Worm (Caenorhabditis elegans) whole organism, young adult: ENCODE data around the gene C30G12.4.

ENCODE experiments used
- B0035.1 ChIP-seq: sonication (generic microtip); optimal IDR thresholded peaks from 2 replicates; lab custom pipeline; 2016; ENCODE audit warnings: missing genetic modification characterization, mild to moderate bottlenecking, missing compliant biosample characterization, missing genotype, missing genetic modification reagents
- B0261.1 ChIP-seq: sonication (generic microtip); optimal IDR thresholded peaks from 2 replicates; lab custom pipeline; 2016; ENCODE audit warnings: mild to moderate bottlenecking, missing genetic modification characterization, moderate library complexity, missing compliant biosample characterization
- C17E4.6 ChIP-seq: fragments of 200-800 bp; sonication (Bioruptor generic); IDR thresholded peaks from 2 replicates; pipeline ENCODE4 v1.3.6; 2022; ENCODE audit warnings: missing genetic modification reagents, missing genetic modification characterization, missing compliant biosample characterization
- F22D6.2 ChIP-seq: sonication (generic microtip); optimal IDR thresholded peaks from 2 replicates; lab custom pipeline; 2016; ENCODE audit warnings: mild to moderate bottlenecking, missing genetic modification characterization, missing compliant biosample characterization
- F23B12.7 ChIP-seq: sonication (generic microtip); optimal IDR thresholded peaks from 2 replicates; lab custom pipeline; 2017; ENCODE audit warnings: missing genetic modification characterization, mild to moderate bottlenecking, missing compliant biosample characterization, antibody characterized with exemption, moderate library complexity; ENCODE audit not compliant: insufficient read depth
- F33H1.4 ChIP-seq: fragments of 200-800 bp; sonication (Bioruptor generic); IDR thresholded peaks from 2 replicates; pipeline ENCODE4 v1.3.6; 2022; ENCODE audit warnings: missing genetic modification reagents, missing genetic modification characterization, missing compliant biosample characterization
- F37B4.10 ChIP-seq: fragments of 200-800 bp; sonication (Bioruptor generic); IDR thresholded peaks from 2 replicates; pipeline ENCODE4 v1.3.6; 2022; ENCODE audit warnings: missing genetic modification characterization, missing compliant biosample characterization
- F39B2.1 ChIP-seq: fragments of 200-800 bp; sonication (Bioruptor generic); IDR thresholded peaks from 2 replicates; pipeline ENCODE4 v1.3.6; 2022; ENCODE audit warnings: missing genetic modification reagents, missing genetic modification characterization, missing compliant biosample characterization
- K11D2.4 ChIP-seq: fragments of 200-800 bp; sonication (Bioruptor generic); IDR thresholded peaks from 2 replicates; pipeline ENCODE4 v1.3.6; 2022; ENCODE audit warnings: missing genetic modification reagents, missing genetic modification characterization, missing compliant biosample characterization
- K12H6.12 ChIP-seq: fragments of 200-800 bp; sonication (Bioruptor generic); optimal IDR thresholded peaks from 2 replicates; lab custom pipeline; 2018; ENCODE audit warnings: mild to moderate bottlenecking, missing genetic modification characterization, missing compliant biosample characterization
- Y53F4B.3 ChIP-seq: fragments of 200-800 bp; sonication (Bioruptor generic); IDR thresholded peaks from 2 replicates; pipeline ENCODE4 v1.3.6; 2022; ENCODE audit warnings: missing genetic modification reagents, missing genetic modification characterization, missing compliant biosample characterization
- Y53G8AR.9 ChIP-seq: fragments of 200-800 bp; sonication (Bioruptor generic); conservative IDR thresholded peaks from 2 replicates; pipeline ENCODE4 v1.3.6; 2022; ENCODE audit warnings: missing genetic modification reagents, missing genetic modification characterization, missing compliant biosample characterization
- Y67H2A.10 ChIP-seq: fragments of 200-800 bp; sonication (Bioruptor generic); conservative IDR thresholded peaks from 2 replicates; pipeline ENCODE4 v1.3.6; 2022; ENCODE audit warnings: missing genetic modification reagents, missing genetic modification characterization, missing compliant biosample characterization
- Y79H2A.3 ChIP-seq: fragments of 200-800 bp; sonication (Bioruptor generic); conservative IDR thresholded peaks from 2 replicates; pipeline ENCODE4 v1.3.6; 2022; ENCODE audit warnings: missing genetic modification reagents, missing genetic modification characterization, missing compliant biosample characterization
- akir-1 ChIP-seq: fragments of 200-800 bp; sonication (Bioruptor generic); optimal IDR thresholded peaks from 2 replicates; lab custom pipeline; 2018; ENCODE audit warnings: mild to moderate bottlenecking, missing genetic modification characterization, moderate library complexity, missing compliant biosample characterization
- ama-1 ChIP-seq, 3 experiments: fragments of 150-350 bp in 1 of 3; sonication (generic microtip) in 2 of 3; optimal IDR thresholded peaks; 2 replicates each; lab custom pipeline; 2014 to 2018; ENCODE audit warnings: missing biosample characterization in 2 of 3, missing genetic modification characterization in 2 of 3, missing genetic modification reagents in 2 of 3
- attf-6 ChIP-seq: fragments of 200-800 bp; sonication (Bioruptor generic); IDR thresholded peaks from 2 replicates; pipeline ENCODE4 v1.3.6; 2022; ENCODE audit warnings: missing genetic modification reagents, missing genetic modification characterization, missing compliant biosample characterization
- bed-1 ChIP-seq: fragments of 200-800 bp; sonication (Bioruptor generic); IDR thresholded peaks from 2 replicates; pipeline ENCODE4 v1.3.6; 2022; ENCODE audit warnings: missing genetic modification reagents, missing genetic modification characterization, missing compliant biosample characterization
- ccch-3 ChIP-seq: fragments of 200-800 bp; sonication (Bioruptor generic); optimal IDR thresholded peaks from 2 replicates; lab custom pipeline; 2018; ENCODE audit warnings: mild to moderate bottlenecking, missing genetic modification characterization, missing compliant biosample characterization
- ceh-100 ChIP-seq: fragments of 200-800 bp; sonication (Bioruptor generic); IDR thresholded peaks from 2 replicates; pipeline ENCODE4 v1.3.6; 2022; ENCODE audit warnings: missing genetic modification reagents, missing genetic modification characterization, missing compliant biosample characterization
- die-1 ChIP-seq: sonication (generic microtip); optimal IDR thresholded peaks from 2 replicates; lab custom pipeline; 2016; ENCODE audit warnings: missing genotype, mild to moderate bottlenecking, missing genetic modification characterization, missing compliant biosample characterization
- dox-1 ChIP-seq: fragments of 200-800 bp; sonication (Bioruptor generic); IDR thresholded peaks from 2 replicates; pipeline ENCODE4 v1.3.6; 2022; ENCODE audit warnings: missing genetic modification reagents, missing genetic modification characterization, missing compliant biosample characterization
- dpl-1 ChIP-seq: fragments of 150-350 bp; optimal IDR thresholded peaks from 2 replicates; lab custom pipeline; 2014; ENCODE audit warnings: missing biosample characterization, missing genetic modification reagents, missing genetic modification characterization
- egrh-3 ChIP-seq: fragments of 200-800 bp; sonication (Bioruptor generic); IDR thresholded peaks from 2 replicates; pipeline ENCODE4 v1.3.6; 2022; ENCODE audit warnings: missing genetic modification reagents, missing genetic modification characterization, missing compliant biosample characterization
- him-1 ChIP-seq: sonication (generic microtip); optimal IDR thresholded peaks from 2 replicates; lab custom pipeline; 2016; ENCODE audit warnings: missing genotype, missing genetic modification reagents, missing genetic modification characterization, missing compliant biosample characterization
- hmg-1.2 ChIP-seq: fragments of 200-800 bp; sonication (Bioruptor generic); IDR thresholded peaks from 2 replicates; pipeline ENCODE4 v1.3.6; 2022; ENCODE audit warnings: missing genetic modification reagents, missing genetic modification characterization, missing compliant biosample characterization
- hsf-1 ChIP-seq: fragments of 200-800 bp; sonication (Bioruptor generic); IDR thresholded peaks from 2 replicates; pipeline ENCODE4 v1.3.6; 2022; ENCODE audit warnings: missing genetic modification reagents, missing genetic modification characterization, missing compliant biosample characterization
- lsl-1 ChIP-seq: fragments of 200-800 bp; sonication (Bioruptor generic); optimal IDR thresholded peaks from 2 replicates; lab custom pipeline; 2018; ENCODE audit warnings: mild to moderate bottlenecking, missing genetic modification characterization, moderate library complexity, missing compliant biosample characterization
- madf-6 ChIP-seq: fragments of 200-800 bp; sonication (Bioruptor generic); IDR thresholded peaks from 2 replicates; pipeline ENCODE4 v1.3.6; 2022; ENCODE audit warnings: missing genetic modification reagents, missing genetic modification characterization, missing compliant biosample characterization
- mes-4 ChIP-seq: sonication (generic microtip); optimal IDR thresholded peaks from 2 replicates; lab custom pipeline; 2016; ENCODE audit warnings: missing genotype, missing genetic modification characterization, missing compliant biosample characterization
- nfyb-1 ChIP-seq: fragments of 200-800 bp; sonication (Bioruptor generic); IDR thresholded peaks from 2 replicates; pipeline ENCODE4 v1.3.6; 2022; ENCODE audit warnings: missing genetic modification reagents, missing genetic modification characterization, missing compliant biosample characterization
- nhr-27 ChIP-seq: fragments of 200-800 bp; sonication (Bioruptor generic); optimal IDR thresholded peaks from 2 replicates; lab custom pipeline; 2018; ENCODE audit warnings: mild to moderate bottlenecking, missing genetic modification characterization, moderate library complexity, missing compliant biosample characterization
- nhr-80 ChIP-seq: sonication (generic microtip); optimal IDR thresholded peaks from 2 replicates; lab custom pipeline; 2016; ENCODE audit warnings: missing genetic modification characterization, missing compliant biosample characterization
- nhr-90 ChIP-seq: sonication (generic microtip); optimal IDR thresholded peaks from 2 replicates; lab custom pipeline; 2016; ENCODE audit warnings: missing genotype, mild to moderate bottlenecking, missing genetic modification characterization, missing compliant biosample characterization
- pbrm-1 ChIP-seq: fragments of 200-800 bp; sonication (Bioruptor generic); IDR thresholded peaks from 2 replicates; pipeline ENCODE4 v1.3.6; 2022; ENCODE audit warnings: missing genetic modification reagents, missing genetic modification characterization, missing compliant biosample characterization
- repo-1 ChIP-seq: sonication (generic microtip); optimal IDR thresholded peaks from 2 replicates; lab custom pipeline; 2017; ENCODE audit warnings: mild to moderate bottlenecking, missing genetic modification characterization, missing compliant biosample characterization
- rpc-1 ChIP-seq, 2 experiments: fragments of 150-350 bp in 1 of 2; sonication (generic microtip) in 1 of 2; optimal IDR thresholded peaks; 2 replicates each; lab custom pipeline; 2014 to 2018; ENCODE audit warnings: missing biosample characterization in 1 of 2, missing genetic modification characterization in 1 of 2, missing genetic modification reagents in 1 of 2, missing genotype in 1 of 2
- sea-2 ChIP-seq: fragments of 200-800 bp; sonication (Bioruptor generic); IDR thresholded peaks from 2 replicates; pipeline ENCODE4 v1.3.6; 2022; ENCODE audit warnings: missing genetic modification characterization, missing compliant biosample characterization
- snpc-1.1 ChIP-seq: sonication (generic microtip); optimal IDR thresholded peaks from 2 replicates; lab custom pipeline; 2017; ENCODE audit warnings: missing genetic modification characterization, mild to moderate bottlenecking, missing compliant biosample characterization, antibody characterized with exemption, moderate library complexity, missing genotype, missing genetic modification reagents; ENCODE audit not compliant: insufficient read depth
- snpc-1.3 ChIP-seq: sonication (generic microtip); optimal IDR thresholded peaks from 2 replicates; lab custom pipeline; 2017; ENCODE audit warnings: missing genetic modification characterization, mild to moderate bottlenecking, missing compliant biosample characterization, antibody characterized with exemption, moderate library complexity, missing genotype, missing genetic modification reagents; ENCODE audit not compliant: insufficient read depth
- snpc-3.4 ChIP-seq: sonication (generic microtip); optimal IDR thresholded peaks from 2 replicates; lab custom pipeline; 2017; ENCODE audit warnings: missing genetic modification characterization, mild to moderate bottlenecking, missing compliant biosample characterization, antibody characterized with exemption, moderate library complexity, missing genotype, missing genetic modification reagents
- snpc-4 ChIP-seq, 5 experiments: fragments of 150-350 bp in 1 of 5; sonication (generic microtip) in 4 of 5; optimal IDR thresholded peaks; 2 replicates each; lab custom pipeline; 2014 to 2018; ENCODE audit warnings: missing genetic modification characterization in 5 of 5, missing biosample characterization in 3 of 5, antibody characterized with exemption in 2 of 5, mild to moderate bottlenecking in 2 of 5, missing compliant biosample characterization in 2 of 5, missing genotype in 2 of 5, moderate library complexity in 2 of 5, missing genetic modification reagents in 1 of 5
- tbp1 ChIP-seq: fragments of 200-800 bp; sonication (Bioruptor generic); optimal IDR thresholded peaks from 2 replicates; lab custom pipeline; 2018; ENCODE audit warnings: mild to moderate bottlenecking, missing genetic modification characterization, missing compliant biosample characterization
- zfh-2 ChIP-seq: fragments of 200-800 bp; sonication (Bioruptor generic); conservative IDR thresholded peaks from 2 replicates; pipeline ENCODE4 v1.3.6; 2022; ENCODE audit warnings: missing genetic modification reagents, missing genetic modification characterization, missing compliant biosample characterization
- ztf-28 ChIP-seq: fragments of 200-800 bp; sonication (Bioruptor generic); IDR thresholded peaks from 2 replicates; pipeline ENCODE4 v1.3.6; 2022; ENCODE audit warnings: missing genetic modification reagents, missing genetic modification characterization, missing compliant biosample characterization
- ztf-6 ChIP-seq: fragments of 200-800 bp; sonication (Bioruptor generic); IDR thresholded peaks from 2 replicates; pipeline ENCODE4 v1.3.6; 2022; ENCODE audit warnings: missing genetic modification reagents, missing genetic modification characterization, missing compliant biosample characterization

C30G12.4 gene

ce11 chrII:7230684-7231083 lies 31.3 kb upstream of the C30G12.4 start:
- TF ChIP-seq dpl-1 (GFP tag; lab: Kevin White, UChicago), result no peak
- TF ChIP-seq F39B2.1 (GFP tag; lab: Robert Waterston, UW), result no peak
- no peak for TF ChIP-seq nfyb-1 (GFP tag; lab: Robert Waterston, UW)
- TF ChIP-seq mes-4 (tag; lab: Kevin White, UChicago), result no peak
- TF ChIP-seq F23B12.7, result no peak
- no peak for TF ChIP-seq egrh-3 (GFP tag; lab: Robert Waterston, UW)
- TF ChIP-seq attf-6 (GFP tag; lab: Robert Waterston, UW), result no peak
- no peak for TF ChIP-seq Y53G8AR.9 (GFP tag; lab: Robert Waterston, UW)
- TF ChIP-seq snpc-1.3, result no peak
- no peak for TF ChIP-seq B0261.1 (tag; lab: Kevin White, UChicago)

DNA sequence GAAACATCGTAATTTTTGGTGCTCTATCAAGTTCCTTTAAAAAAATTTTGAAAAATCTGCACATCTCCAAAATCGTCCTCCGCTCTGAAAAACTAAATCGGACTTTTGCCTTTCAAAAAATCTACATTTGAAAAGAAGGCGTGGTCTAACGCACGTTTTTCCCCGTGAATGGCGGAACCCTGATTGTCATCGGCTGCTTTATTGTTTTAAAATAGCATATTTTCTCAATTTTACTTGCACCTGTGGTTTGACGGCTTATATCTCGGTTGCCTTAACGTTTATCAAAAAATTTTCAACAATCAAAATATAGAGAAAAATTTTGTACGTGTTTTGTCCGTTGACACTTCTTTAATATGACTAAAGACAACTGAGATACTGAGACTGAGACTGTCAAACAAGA lies 30.0 kb upstream of the C30G12.4 start:
- TF ChIP-seq dox-1 (GFP tag; lab: Robert Waterston, UW) (no peak), Y67H2A.10 (GFP tag; lab: Robert Waterston, UW) (no peak), nhr-27 (tag; lab: Kevin White, UChicago) (no peak), tbp1 (GFP tag; lab: Kevin White, UChicago) (peak; percentile 68), C17E4.6 (GFP tag; lab: Robert Waterston, UW) (no peak), ama-1 (optimal IDR thresholded peaks at IDR 0.05; lab: Kevin White, UChicago) (no peak), ama-1 (GFP tag; optimal IDR thresholded peaks at IDR 0.05; lab: Kevin White, UChicago) (no peak), snpc-1.1 (tag; lab: Kevin White, UChicago) (peak; percentile 89), akir-1 (GFP tag; lab: Kevin White, UChicago) (no peak), nhr-90 (tag; lab: Kevin White, UChicago) (no peak), ztf-28 (GFP tag; lab: Robert Waterston, UW) (no peak), dpl-1 (GFP tag; lab: Kevin White, UChicago) (no peak), him-1 (peak; percentile 35), Y53F4B.3 (GFP tag; lab: Robert Waterston, UW) (no peak), F23B12.7 (no peak), B0035.1 (tag; lab: Kevin White, UChicago) (no peak), nhr-80 (tag; lab: Kevin White, UChicago) (no peak), F33H1.4 (no peak), madf-6 (GFP tag; lab: Robert Waterston, UW) (no peak), ccch-3 (no peak), hsf-1 (no peak), sea-2 (GFP tag; lab: Robert Waterston, UW) (no peak), nfyb-1 (GFP tag; lab: Robert Waterston, UW) (no peak), K11D2.4 (GFP tag; lab: Robert Waterston, UW) (no peak), ceh-100 (GFP tag; lab: Robert Waterston, UW) (no peak), snpc-4 (GFP tag; optimal IDR thresholded peaks at IDR 0.05; lab: Kevin White, UChicago) (peak; percentile 81), snpc-4 (tag; optimal IDR thresholded peaks at IDR 0.05; lab: Kevin White, UChicago) (peak; percentile 90 to 93 (median 91)), Y79H2A.3 (no peak), zfh-2 (GFP tag; lab: Robert Waterston, UW) (no peak), die-1 (tag; lab: Kevin White, UChicago) (no peak), rpc-1 (optimal IDR thresholded peaks at IDR 0.05; lab: Kevin White, UChicago) (no peak), rpc-1 (tag; optimal IDR thresholded peaks at IDR 0.05; lab: Kevin White, UChicago) (peak; percentile 25), hmg-1.2 (GFP tag; lab: Robert Waterston, UW) (peak; percentile 76), repo-1 (tag; lab: Kevin White, UChicago) (no peak), lsl-1 (no peak), F22D6.2 (no peak), snpc-3.4 (tag; lab: Kevin White, UChicago) (peak; percentile 15), F37B4.10 (GFP tag; lab: Robert Waterston, UW) (no peak), ztf-6 (GFP tag; lab: Robert Waterston, UW) (no peak), pbrm-1 (GFP tag; lab: Robert Waterston, UW) (no peak), bed-1 (GFP tag; lab: Robert Waterston, UW) (no peak), K12H6.12 (tag; lab: Kevin White, UChicago) (no peak)
